Fruit fly (Drosophila melanogaster): ENCODE measurements around the gene Cpr65Ax2.

Cpr65Ax2 gene

DNA sequence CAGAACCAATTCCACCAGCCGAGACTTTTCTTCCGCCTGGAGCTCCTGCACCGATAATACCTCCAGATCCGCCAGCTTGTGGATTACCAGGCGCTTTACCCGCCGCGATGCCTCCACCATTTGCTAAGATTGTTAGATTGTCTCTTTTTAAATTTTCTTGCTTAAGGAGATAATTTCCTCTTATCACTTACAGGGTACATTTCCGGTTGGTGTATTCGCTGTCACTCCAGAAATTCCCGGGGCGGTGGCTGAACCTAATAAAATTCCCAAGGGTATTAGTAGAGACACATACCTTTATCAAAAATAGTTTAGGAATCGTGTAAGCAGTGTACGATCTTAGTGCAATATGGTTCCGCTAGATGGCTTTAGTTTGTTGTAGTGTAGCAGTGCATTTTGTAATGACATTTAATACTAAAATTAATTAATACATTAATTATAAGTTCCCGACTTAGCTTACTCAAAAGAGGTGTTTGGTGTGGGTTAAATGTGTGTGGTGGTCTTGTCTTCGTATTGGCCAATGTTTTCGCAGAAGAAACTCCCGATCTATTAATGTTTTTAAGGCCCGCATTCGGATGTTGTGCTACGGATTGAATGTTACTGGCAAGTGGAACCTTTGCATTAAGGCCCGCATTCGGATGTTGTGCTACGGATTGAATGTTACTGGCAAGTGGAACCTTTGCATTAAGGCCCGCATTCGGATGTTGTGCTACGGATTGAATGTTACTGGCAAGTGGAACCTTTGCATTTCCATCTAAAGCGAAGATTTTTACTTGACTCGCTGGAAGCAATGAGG lies 25.8 kb downstream of the Cpr65Ax2 start (continued):
- peak; percentile 52 for TF ChIP-seq grau (tag; optimal IDR thresholded peaks at IDR 0.05)
- TF ChIP-seq CG3847 (GFP tag; IDR thresholded peaks at IDR 0.05), result peak; percentile 67
- TF ChIP-seq CG7745 (tag; optimal IDR thresholded peaks at IDR 0.05), result no peak
- peak; percentile 50 for TF ChIP-seq grn (GFP tag; optimal IDR thresholded peaks at IDR 0.05)
- TF ChIP-seq Side (GFP tag; optimal IDR thresholded peaks at IDR 0.05), result peak; percentile 92
- peak; percentile 53 for TF ChIP-seq CG30403 (GFP tag; optimal IDR thresholded peaks at IDR 0.05)
- peak; percentile 59 for TF ChIP-seq Oaz (GFP tag; IDR thresholded peaks at IDR 0.05)
- peak; percentile 64 for TF ChIP-seq emc (GFP tag; optimal IDR thresholded peaks at IDR 0.05)
- TF ChIP-seq CG5180 (GFP tag; optimal IDR thresholded peaks at IDR 0.05), result peak; percentile 39
- TF ChIP-seq psq (GFP tag; optimal IDR thresholded peaks at IDR 0.05), result no peak
- TF ChIP-seq CG3281 (GFP tag; optimal IDR thresholded peaks at IDR 0.05), result peak; percentile 84
- TF ChIP-seq trh (GFP tag; optimal IDR thresholded peaks at IDR 0.05), result peak; percentile 30
- peak in 1 of 3 experiments; percentile 76 for TF ChIP-seq lola (GFP tag; optimal IDR thresholded peaks at IDR 0.05)
- TF ChIP-seq bab2 (GFP tag; optimal IDR thresholded peaks at IDR 0.05), result peak; percentile 42
- no peak for TF ChIP-seq HmgD (GFP tag; optimal IDR thresholded peaks at IDR 0.05)
- peak; percentile 90 for TF ChIP-seq CG17912 (GFP tag; optimal IDR thresholded peaks at IDR 0.05)
- peak; percentile 79 for TF ChIP-seq ase (GFP tag; IDR thresholded peaks at IDR 0.05)
- peak; percentile 94 for TF ChIP-seq MTF-1 (GFP tag; optimal IDR thresholded peaks at IDR 0.05; ENCODE audit: borderline replicate concordance)
- TF ChIP-seq schlank (tag; optimal IDR thresholded peaks at IDR 0.05), result peak; percentile 77
- TF ChIP-seq onecut (GFP tag; IDR thresholded peaks at IDR 0.05), result peak; percentile 86
- TF ChIP-seq CG31388 (GFP tag; optimal IDR thresholded peaks at IDR 0.05), result no peak
- TF ChIP-seq pros (GFP tag; optimal IDR thresholded peaks at IDR 0.05), result no peak
- peak; percentile 70 for TF ChIP-seq phol (tag; optimal IDR thresholded peaks at IDR 0.05)
- TF ChIP-seq kni (GFP tag; optimal IDR thresholded peaks at IDR 0.05), result peak; percentile 83
- no peak for TF ChIP-seq zen2 (GFP tag; IDR thresholded peaks at IDR 0.05; ENCODE audit: partially characterized antibody)
- peak; percentile 28; the same call in 1 of the 2 replicates for TF ChIP-seq CG9215 (GFP tag; IDR thresholded peaks at IDR 0.05)
- TF ChIP-seq CG30431 (GFP tag; optimal IDR thresholded peaks at IDR 0.05), result peak; percentile 56
- peak; percentile 85 for TF ChIP-seq BtbVII (GFP tag; optimal IDR thresholded peaks at IDR 0.05)
- peak; percentile 41; the same call in 1 of the 2 replicates for TF ChIP-seq danr (GFP tag; IDR thresholded peaks at IDR 0.05)
- TF ChIP-seq pho (GFP tag; optimal IDR thresholded peaks at IDR 0.05), result peak; percentile 23
- TF ChIP-seq tll (GFP tag; optimal IDR thresholded peaks at IDR 0.05), result peak in 1 of 2 experiments; percentile 81
- peak; percentile 24 for TF ChIP-seq CG10565 (GFP tag; optimal IDR thresholded peaks at IDR 0.05)
- peak; percentile 69 for TF ChIP-seq CG17829 (tag; optimal IDR thresholded peaks at IDR 0.05)
- peak; percentile 83 for TF ChIP-seq CG7372 (GFP tag; IDR thresholded peaks at IDR 0.05)
- peak; percentile 94 for TF ChIP-seq lab (GFP tag; optimal IDR thresholded peaks at IDR 0.05)
- peak; percentile 56 for TF ChIP-seq CG12391 (tag; optimal IDR thresholded peaks at IDR 0.05)
- peak; percentile 32 for TF ChIP-seq lilli (GFP tag; optimal IDR thresholded peaks at IDR 0.05)
- peak; percentile 89 for TF ChIP-seq Meics (GFP tag; optimal IDR thresholded peaks at IDR 0.05)
- TF ChIP-seq CG10654 (GFP tag; optimal IDR thresholded peaks at IDR 0.05), result peak; percentile 75
- TF ChIP-seq CG11560 (tag; IDR thresholded peaks at IDR 0.05), result no peak
- TF ChIP-seq Dek (tag; optimal IDR thresholded peaks at IDR 0.05), result no peak
- peak; percentile 59; the same call in 1 of the 2 replicates for TF ChIP-seq CG9932 (GFP tag; IDR thresholded peaks at IDR 0.05)
- peak; percentile 91 for TF ChIP-seq Rfx (GFP tag; IDR thresholded peaks at IDR 0.05)
- peak; percentile 42 for TF ChIP-seq Taf1 (GFP tag; IDR thresholded peaks at IDR 0.05)
- peak; percentile 35 for TF ChIP-seq CG15696 (tag; optimal IDR thresholded peaks at IDR 0.05)
- no peak for TF ChIP-seq Trl (optimal IDR thresholded peaks at IDR 0.05)
- peak; percentile 71 for TF ChIP-seq Trl (GFP tag; optimal IDR thresholded peaks at IDR 0.05)
- TF ChIP-seq CG14710 (tag; optimal IDR thresholded peaks at IDR 0.05), result peak; percentile 61
- TF ChIP-seq Bteb2 (GFP tag; optimal IDR thresholded peaks at IDR 0.05), result no peak
